Worm (Caenorhabditis elegans): Measurements from ENCODE around the gene math-38.
"Not testable (repeated sequence)": the region's sequence is repeated elsewhere in the genome, so short reads cannot be mapped to it uniquely, and the experiment has no call there.

Gene math-38

ce11 chrII:1560839-1561238, 18.9 kb downstream of the math-38 start:
- TF ChIP-seq ama-1 (optimal IDR thresholded peaks at IDR 0.05) (no peak), ceh-36 (tag; optimal IDR thresholded peaks at IDR 0.05) (no peak), aly-1 (tag; optimal IDR thresholded peaks at IDR 0.05) (no peak), pes-1 (GFP tag; IDR thresholded peaks at IDR 0.05) (no peak), tra-4 (tag; optimal IDR thresholded peaks at IDR 0.05) (no peak), ceh-13 (GFP tag; optimal IDR thresholded peaks at IDR 0.05) (no peak), sea-1 (GFP tag; conservative IDR thresholded peaks at IDR 0.05) (no peak), hnd-1 (tag; optimal IDR thresholded peaks at IDR 0.05) (no peak), tbx-11 (GFP tag; IDR thresholded peaks at IDR 0.05) (no peak), tbx-37 (GFP tag; conservative IDR thresholded peaks at IDR 0.05) (no peak), ets-7 (tag; optimal IDR thresholded peaks at IDR 0.05) (no peak), hmg-4 (GFP tag; optimal IDR thresholded peaks at IDR 0.05) (no peak), F13C5.2 (tag; optimal IDR thresholded peaks at IDR 0.05) (no peak), B0310.2 (tag; optimal IDR thresholded peaks at IDR 0.05) (no peak), scrt-1 (GFP tag; IDR thresholded peaks at IDR 0.05) (no peak), hmbx-1 (tag; optimal IDR thresholded peaks at IDR 0.05) (no peak), flt-1 (GFP tag; IDR thresholded peaks at IDR 0.05) (no peak)

ce11 chrII:1556217-1556616, 23.6 kb downstream of the math-38 start, which contains the start of the genes fbxb-54 and fbxb-50:
Gene fbxb-54 (minus strand): TSS chrII:1556317.
Gene fbxb-50 (plus strand): TSS chrII:1556443.
- TF ChIP-seq F13C5.2 (tag; optimal IDR thresholded peaks at IDR 0.05); hnd-1 (tag; optimal IDR thresholded peaks at IDR 0.05); sea-1 (GFP tag; conservative IDR thresholded peaks at IDR 0.05): not testable (repeated sequence)

- TF ChIP-seq hnd-1 (tag; optimal IDR thresholded peaks at IDR 0.05) (no peak), B0310.2 (tag; optimal IDR thresholded peaks at IDR 0.05) (no peak), F13C5.2 (tag; optimal IDR thresholded peaks at IDR 0.05) (no peak), pes-1 (GFP tag; IDR thresholded peaks at IDR 0.05) (no peak), hmbx-1 (tag; optimal IDR thresholded peaks at IDR 0.05) (no peak), ama-1 (optimal IDR thresholded peaks at IDR 0.05) (no peak), tra-4 (tag; optimal IDR thresholded peaks at IDR 0.05) (no peak), tbx-37 (GFP tag; conservative IDR thresholded peaks at IDR 0.05) (no peak)
Observed at ce11 chrII:1550501-1550900, 29.3 kb downstream of the math-38 start, which contains the start of the genes fbxb-52 and fbxb-51. Gene fbxb-52 (minus strand): TSS chrII:1550601. Gene fbxb-51 (plus strand): TSS chrII:1550712.

DNA sequence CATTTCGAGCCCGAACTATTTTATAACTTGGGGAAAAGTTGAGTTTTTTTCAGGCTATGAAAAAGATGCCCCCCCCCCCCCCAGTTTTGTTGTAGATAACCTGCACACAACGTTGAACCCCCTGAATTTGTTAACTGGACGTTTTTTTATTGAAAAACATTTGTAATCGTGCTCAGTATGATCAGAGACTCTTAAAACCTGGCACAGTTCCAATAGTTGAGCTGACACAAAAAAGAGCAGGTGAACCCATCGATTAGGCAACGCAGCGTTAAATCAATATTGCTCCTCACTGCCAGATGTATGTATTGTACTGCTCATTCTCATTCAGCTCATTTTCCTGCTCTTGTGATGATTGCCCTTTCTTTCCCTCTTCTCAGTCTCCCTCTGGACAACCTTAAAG, 34.2 kb downstream of the math-38 start, which contains the start of gene K05F6.12:
K05F6.12 (plus strand) TSS at position 301 of the 400 bp plus-strand sequence.
- TF ChIP-seq tra-4 (tag; optimal IDR thresholded peaks at IDR 0.05) (no peak), ama-1 (optimal IDR thresholded peaks at IDR 0.05) (no peak), hnd-1 (tag; optimal IDR thresholded peaks at IDR 0.05) (no peak), aly-1 (tag; optimal IDR thresholded peaks at IDR 0.05) (no peak)

DNA sequence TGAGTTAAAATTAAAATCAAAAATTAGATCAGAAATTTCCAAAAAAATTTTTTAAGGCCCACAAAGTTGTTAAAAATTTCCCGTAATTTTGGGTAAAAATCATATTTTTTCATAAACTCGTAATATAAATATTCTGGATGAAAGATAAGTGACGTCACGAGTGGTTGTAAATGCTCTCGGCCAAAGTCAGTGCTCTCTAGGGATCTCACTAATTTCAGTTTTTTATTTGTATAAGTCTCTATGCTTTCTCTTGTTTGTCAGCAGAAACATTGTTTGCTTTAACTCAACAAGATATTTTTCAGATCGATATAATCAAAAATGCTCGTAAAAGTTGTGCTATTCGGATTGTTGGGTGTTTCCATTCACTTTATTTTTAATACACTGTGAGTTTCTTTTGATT, 36.6 kb downstream of the math-38 start, which contains the start of gene K05F6.4:
K05F6.4 (plus strand) TSS at position 301 of the 400 bp plus-strand sequence.
- not testable (repeated sequence) for TF ChIP-seq hmg-4 (GFP tag; optimal IDR thresholded peaks at IDR 0.05); pes-1 (GFP tag; IDR thresholded peaks at IDR 0.05); F13C5.2 (tag; optimal IDR thresholded peaks at IDR 0.05)

DNA sequence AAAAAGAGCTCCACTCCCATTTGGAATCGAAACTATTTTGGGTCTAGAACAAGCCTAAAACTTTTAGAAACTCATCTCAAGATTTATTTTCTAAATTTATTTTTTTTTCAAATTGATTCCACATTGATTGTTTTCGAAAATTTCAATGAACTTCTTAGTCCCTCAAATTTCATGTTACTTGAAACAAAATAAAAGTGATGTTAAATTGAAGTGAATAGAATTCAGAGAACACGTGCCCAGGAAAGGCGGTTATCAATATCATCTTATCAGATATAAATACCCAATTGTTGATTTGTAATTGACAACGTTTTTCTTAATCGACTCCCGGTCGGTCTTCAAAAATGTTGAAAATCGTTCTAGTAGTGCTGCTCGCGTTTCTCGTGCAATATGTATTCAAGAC, 39.2 kb downstream of the math-38 start, which contains the start of gene poml-4:
poml-4 (plus strand) TSS at position 301 of the 400 bp plus-strand sequence.
- not testable (repeated sequence) for TF ChIP-seq flt-1 (GFP tag; IDR thresholded peaks at IDR 0.05); ets-7 (tag; optimal IDR thresholded peaks at IDR 0.05); hmbx-1 (tag; optimal IDR thresholded peaks at IDR 0.05)

DNA sequence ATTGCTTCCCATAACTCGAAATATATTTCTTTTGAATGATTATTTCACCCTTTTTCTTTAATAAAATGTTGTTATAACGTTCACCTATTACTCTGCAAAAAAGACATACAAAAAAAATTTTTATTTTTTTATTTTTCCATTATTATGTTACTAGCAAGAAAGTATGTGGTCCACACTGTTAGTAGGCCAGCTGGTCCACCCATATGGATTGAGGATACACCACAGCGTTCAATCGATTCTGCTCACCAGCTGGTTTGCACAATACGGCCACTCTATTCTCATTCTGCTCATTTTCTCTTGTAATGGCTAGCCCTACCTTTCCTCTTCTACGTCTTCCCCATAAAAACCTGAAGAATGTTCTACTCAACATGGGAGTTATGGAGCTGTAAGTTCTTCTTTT, 41.2 kb downstream of the math-38 start, which contains the start of gene fbxb-44:
fbxb-44 (plus strand) TSS at position 301 of the 400 bp plus-strand sequence.
- TF ChIP-seq hnd-1 (tag; optimal IDR thresholded peaks at IDR 0.05) = no peak
- TF ChIP-seq ceh-36 (tag; optimal IDR thresholded peaks at IDR 0.05) = no peak
- TF ChIP-seq F13C5.2 (tag; optimal IDR thresholded peaks at IDR 0.05) = no peak
- no peak for TF ChIP-seq hmg-4 (GFP tag; optimal IDR thresholded peaks at IDR 0.05)
- no peak for TF ChIP-seq flt-1 (GFP tag; IDR thresholded peaks at IDR 0.05)

- TF ChIP-seq pes-1 (GFP tag; IDR thresholded peaks at IDR 0.05) (no peak), flt-1 (GFP tag; IDR thresholded peaks at IDR 0.05) (no peak), hmbx-1 (tag; optimal IDR thresholded peaks at IDR 0.05) (no peak)
Observed at ce11 chrII:1537321-1537720, 42.5 kb downstream of the math-38 start, which contains the start of gene fbxb-42. Gene fbxb-42 (plus strand): TSS chrII:1537621.

DNA sequence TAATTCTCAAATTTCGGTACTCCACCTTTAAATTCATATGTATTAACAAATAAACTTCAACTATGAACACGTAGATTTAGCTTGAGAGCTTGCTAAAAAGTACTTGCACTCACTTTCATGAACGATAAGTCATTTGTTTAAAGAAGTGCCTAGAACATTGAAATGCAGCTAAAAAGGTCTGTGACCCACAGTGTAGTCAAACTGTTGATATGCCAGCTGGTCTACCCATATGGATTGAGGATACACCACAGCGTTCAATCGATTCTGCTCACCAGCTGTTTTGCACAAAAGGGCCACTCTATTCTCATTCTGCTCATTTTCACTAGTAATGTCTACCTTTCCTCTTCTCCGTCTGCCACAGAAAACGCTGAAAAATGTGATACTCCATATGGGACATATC, 43.9 kb downstream of the math-38 start, which contains the start of gene fbxb-43:
fbxb-43 (plus strand) TSS at position 301 of the 400 bp plus-strand sequence.
- TF ChIP-seq ceh-36 (tag; optimal IDR thresholded peaks at IDR 0.05) (no peak), hmbx-1 (tag; optimal IDR thresholded peaks at IDR 0.05) (no peak), B0310.2 (tag; optimal IDR thresholded peaks at IDR 0.05) (no peak), tbx-11 (GFP tag; IDR thresholded peaks at IDR 0.05) (no peak), ceh-13 (GFP tag; optimal IDR thresholded peaks at IDR 0.05) (no peak), flt-1 (GFP tag; IDR thresholded peaks at IDR 0.05) (no peak), hnd-1 (tag; optimal IDR thresholded peaks at IDR 0.05) (no peak), tra-4 (tag; optimal IDR thresholded peaks at IDR 0.05) (no peak), pes-1 (GFP tag; IDR thresholded peaks at IDR 0.05) (no peak), ama-1 (optimal IDR thresholded peaks at IDR 0.05) (no peak), scrt-1 (GFP tag; IDR thresholded peaks at IDR 0.05) (no peak), sea-1 (GFP tag; conservative IDR thresholded peaks at IDR 0.05) (no peak), ets-7 (tag; optimal IDR thresholded peaks at IDR 0.05) (no peak), F13C5.2 (tag; optimal IDR thresholded peaks at IDR 0.05) (no peak), hmg-4 (GFP tag; optimal IDR thresholded peaks at IDR 0.05) (no peak), tbx-37 (GFP tag; conservative IDR thresholded peaks at IDR 0.05) (no peak), aly-1 (tag; optimal IDR thresholded peaks at IDR 0.05) (no peak)

Measured in whole organism, early embryonic.